Fruit fly (Drosophila melanogaster) whole organism, embryonic: ENCODE results near the gene NELF-B.
A peak's percentile ranks its signal among the peaks of the same experiment; 100 is the strongest.

Experiments used
- Antp ChIP-seq: fragments of 200-800 bp; sonication (Bioruptor generic); optimal IDR thresholded peaks from 3 replicates; lab custom pipeline; 2016; ENCODE audit warnings: missing biosample characterization, missing genetic modification characterization
- CG10959 ChIP-seq: fragments of 200-800 bp; sonication (Bioruptor generic); IDR thresholded peaks from 2 replicates; pipeline ENCODE4 v1.3.6; 2022; ENCODE audit warnings: missing biosample characterization, missing genetic modification characterization
- CG10979 ChIP-seq: fragments of 200-800 bp; sonication (Bioruptor generic); optimal IDR thresholded peaks from 2 replicates; lab custom pipeline; 2018; ENCODE audit warnings: missing biosample characterization, mild to moderate bottlenecking, missing genetic modification characterization, moderate library complexity
- CG12659 ChIP-seq: fragments of 200-800 bp; sonication (Bioruptor generic); optimal IDR thresholded peaks from 3 replicates; lab custom pipeline; 2017; ENCODE audit warnings: mild to moderate bottlenecking, missing biosample characterization, missing genetic modification reagents, missing genetic modification characterization
- CG13296 ChIP-seq: fragments of 200-800 bp; sonication (Bioruptor generic); optimal IDR thresholded peaks from 3 replicates; lab custom pipeline; 2018; ENCODE audit warnings: missing biosample characterization, mild to moderate bottlenecking, missing genetic modification characterization
- CG17385 ChIP-seq: fragments of 200-800 bp; sonication (Bioruptor generic); optimal IDR thresholded peaks from 3 replicates; lab custom pipeline; 2018; ENCODE audit warnings: missing biosample characterization, mild to moderate bottlenecking, missing genetic modification characterization
- CG18619 ChIP-seq: fragments of 200-800 bp; sonication (Bioruptor generic); optimal IDR thresholded peaks from 3 replicates; lab custom pipeline; 2017; ENCODE audit warnings: missing biosample characterization, mild to moderate bottlenecking, missing genetic modification characterization
- CG2116 ChIP-seq: fragments of 200-800 bp; sonication (Bioruptor generic); optimal IDR thresholded peaks from 3 replicates; lab custom pipeline; 2018; ENCODE audit warnings: missing biosample characterization, mild to moderate bottlenecking, missing genetic modification characterization
- CG3163 ChIP-seq: fragments of 200-800 bp; sonication (Bioruptor generic); optimal IDR thresholded peaks from 3 replicates; lab custom pipeline; 2016; ENCODE audit warnings: missing biosample characterization, missing genetic modification characterization
- CG3995 ChIP-seq: fragments of 200-800 bp; sonication (Bioruptor generic); optimal IDR thresholded peaks from 3 replicates; lab custom pipeline; 2016; ENCODE audit warnings: missing biosample characterization, missing genetic modification characterization
- CG6175 ChIP-seq: fragments of 200-800 bp; sonication (Bioruptor generic); IDR thresholded peaks from 3 replicates; pipeline ENCODE4 v1.3.6; 2022; ENCODE audit warnings: missing biosample characterization, missing genetic modification characterization
- CG6765 ChIP-seq: fragments of 200-800 bp; sonication (Bioruptor generic); optimal IDR thresholded peaks from 3 replicates; lab custom pipeline; 2017; ENCODE audit warnings: missing biosample characterization, mild to moderate bottlenecking, missing genetic modification characterization
- CG6791 ChIP-seq: fragments of 200-800 bp; sonication (Bioruptor generic); IDR thresholded peaks from 3 replicates; pipeline ENCODE4 v1.3.6; 2022; ENCODE audit warnings: missing biosample characterization, missing genetic modification characterization; ENCODE audit not compliant: partially characterized antibody
- CG7745 ChIP-seq: fragments of 200-800 bp; sonication (Bioruptor generic); optimal IDR thresholded peaks from 2 replicates; lab custom pipeline; 2018; ENCODE audit warnings: missing biosample characterization, mild to moderate bottlenecking, missing genetic modification characterization, moderate library complexity
- CG7839 ChIP-seq: fragments of 200-800 bp; sonication (Bioruptor generic); optimal IDR thresholded peaks from 3 replicates; lab custom pipeline; 2018; ENCODE audit warnings: missing biosample characterization, mild to moderate bottlenecking, missing genetic modification characterization, moderate library complexity
- CG8478 ChIP-seq: fragments of >200 bp; optimal IDR thresholded peaks from 2 replicates; lab custom pipeline; 2018
- CG8765 ChIP-seq: fragments of 200-800 bp; sonication (Bioruptor generic); IDR thresholded peaks from 2 replicates; pipeline ENCODE4 v1.3.6; 2022; ENCODE audit warnings: missing biosample characterization, missing genetic modification characterization
- CrebB ChIP-seq: fragments of 200-800 bp; sonication (Bioruptor generic); optimal IDR thresholded peaks from 3 replicates; lab custom pipeline; 2018; ENCODE audit warnings: missing biosample characterization, mild to moderate bottlenecking, missing genetic modification characterization
- D ChIP-seq, 2 experiments: fragments of 200-800 bp in 1 of 2; fragments of >200 bp in 1 of 2; sonication (Bioruptor generic) in 1 of 2; optimal IDR thresholded peaks; 2 replicates in 1 of 2; 3 replicates in 1 of 2; lab custom pipeline; 2017; ENCODE audit warnings: mild to moderate bottlenecking in 1 of 2, missing biosample characterization in 1 of 2, missing genetic modification characterization in 1 of 2, missing genetic modification reagents in 1 of 2
- Dip3 ChIP-seq: fragments of 200-800 bp; sonication (Bioruptor generic); optimal IDR thresholded peaks from 3 replicates; lab custom pipeline; 2016; ENCODE audit warnings: missing biosample characterization, missing genetic modification characterization
- ERR ChIP-seq: fragments of 200-800 bp; sonication (Bioruptor generic); optimal IDR thresholded peaks from 2 replicates; lab custom pipeline; 2016; ENCODE audit warnings: missing biosample characterization, missing genetic modification characterization
- Ets65A ChIP-seq: fragments of 200-800 bp; sonication (Bioruptor generic); peaks from one replicate; lab custom pipeline; 2016; ENCODE audit warnings: missing biosample characterization, missing genetic modification characterization
- Ets97D ChIP-seq: fragments of 200-800 bp; sonication (Bioruptor generic); optimal IDR thresholded peaks from 3 replicates; lab custom pipeline; 2016; ENCODE audit warnings: missing biosample characterization, missing genetic modification characterization
- Gug ChIP-seq: fragments of 200-800 bp; sonication (Bioruptor generic); IDR thresholded peaks from 4 replicates; pipeline ENCODE4 v1.3.6; 2022; ENCODE audit warnings: missing biosample characterization, missing genetic modification characterization
- Kr ChIP-seq: fragments of 200-800 bp; sonication (Bioruptor generic); optimal IDR thresholded peaks from 2 replicates; lab custom pipeline; 2017; ENCODE audit warnings: missing biosample characterization, mild to moderate bottlenecking, missing genetic modification characterization
- Lim3 ChIP-seq: fragments of 200-800 bp; sonication (Bioruptor generic); IDR thresholded peaks from 2 replicates; pipeline ENCODE4 v1.3.6; 2022; ENCODE audit warnings: missing biosample characterization, missing genetic modification characterization
- Nf-YC ChIP-seq: fragments of 200-800 bp; optimal IDR thresholded peaks from 3 replicates; lab custom pipeline; 2019; ENCODE audit warnings: missing biosample characterization, mild to moderate bottlenecking, missing genetic modification characterization, moderate library complexity
- Poxn ChIP-seq: fragments of 200-800 bp; sonication (Bioruptor generic); IDR thresholded peaks from 2 replicates; pipeline ENCODE4 v1.3.6; 2022; ENCODE audit warnings: missing biosample characterization, missing genetic modification characterization
- Side ChIP-seq: fragments of 200-800 bp; sonication (Bioruptor generic); optimal IDR thresholded peaks from 2 replicates; lab custom pipeline; 2016; ENCODE audit warnings: missing biosample characterization, missing genetic modification characterization
- Vsx1 ChIP-seq: fragments of 200-800 bp; sonication (Bioruptor generic); optimal IDR thresholded peaks from 2 replicates; lab custom pipeline; 2017; ENCODE audit warnings: missing biosample characterization, mild to moderate bottlenecking, missing genetic modification characterization, missing genetic modification reagents
- aop ChIP-seq: fragments of 200-800 bp; sonication (Bioruptor generic); IDR thresholded peaks from 2 replicates; pipeline ENCODE4 v1.3.6; 2022; ENCODE audit warnings: missing biosample characterization, missing genetic modification characterization
- bbx ChIP-seq: fragments of 200-800 bp; sonication (Bioruptor generic); IDR thresholded peaks from 2 replicates; pipeline ENCODE4 v1.3.6; 2022; ENCODE audit warnings: missing biosample characterization, missing genetic modification characterization; ENCODE audit not compliant: partially characterized antibody
- dan ChIP-seq: fragments of 200-800 bp; sonication (Bioruptor generic); IDR thresholded peaks from 2 replicates; pipeline ENCODE4 v1.3.6; 2022; ENCODE audit warnings: missing biosample characterization, missing genetic modification characterization
- dmrt99B ChIP-seq: fragments of 200-800 bp; sonication (Bioruptor generic); optimal IDR thresholded peaks from 2 replicates; lab custom pipeline; 2018; ENCODE audit warnings: missing biosample characterization, mild to moderate bottlenecking, missing genetic modification characterization, moderate library complexity
- fd64A ChIP-seq: fragments of 200-800 bp; sonication (Bioruptor generic); optimal IDR thresholded peaks from 3 replicates; lab custom pipeline; 2018; ENCODE audit warnings: missing biosample characterization, mild to moderate bottlenecking, missing genetic modification characterization
- ham ChIP-seq: fragments of 200-800 bp; sonication (Bioruptor generic); IDR thresholded peaks from 2 replicates; pipeline ENCODE4 v1.3.6; 2022; ENCODE audit warnings: missing biosample characterization, missing genetic modification characterization
- hb ChIP-seq: fragments of 200-800 bp; sonication (Bioruptor generic); IDR thresholded peaks from 3 replicates; pipeline ENCODE4 v1.3.6; 2022; ENCODE audit warnings: missing biosample characterization, missing genetic modification characterization; ENCODE audit not compliant: partially characterized antibody
- ken ChIP-seq: fragments of 200-800 bp; sonication (Bioruptor generic); IDR thresholded peaks from 3 replicates; pipeline ENCODE4 v1.3.6; 2022; ENCODE audit warnings: missing biosample characterization, missing genetic modification characterization
- knrl ChIP-seq: fragments of 200-800 bp; sonication (Bioruptor generic); IDR thresholded peaks from 3 replicates; pipeline ENCODE4 v1.3.6; 2022; ENCODE audit warnings: missing biosample characterization, missing genetic modification characterization; ENCODE audit not compliant: partially characterized antibody
- oc ChIP-seq: fragments of 200-800 bp; sonication (Bioruptor generic); optimal IDR thresholded peaks from 2 replicates; lab custom pipeline; 2018; ENCODE audit warnings: missing biosample characterization, mild to moderate bottlenecking, missing genetic modification characterization, moderate library complexity
- phol ChIP-seq: fragments of 200-800 bp; sonication (Bioruptor generic); optimal IDR thresholded peaks from 3 replicates; lab custom pipeline; 2018; ENCODE audit warnings: missing biosample characterization, mild to moderate bottlenecking, missing genetic modification characterization, moderate library complexity
- sd ChIP-seq: fragments of 200-800 bp; sonication (Bioruptor generic); optimal IDR thresholded peaks from 3 replicates; lab custom pipeline; 2018; ENCODE audit warnings: missing biosample characterization, mild to moderate bottlenecking, missing genetic modification characterization, moderate library complexity
- so ChIP-seq: fragments of 200-800 bp; sonication (Bioruptor generic); IDR thresholded peaks from 3 replicates; pipeline ENCODE4 v1.3.6; 2022; ENCODE audit warnings: missing biosample characterization, missing genetic modification characterization
- stwl ChIP-seq: fragments of 200-800 bp; sonication (Bioruptor generic); optimal IDR thresholded peaks from 3 replicates; lab custom pipeline; 2018; ENCODE audit warnings: missing biosample characterization, mild to moderate bottlenecking, missing genetic modification characterization, moderate library complexity
- tap ChIP-seq: fragments of 200-800 bp; optimal IDR thresholded peaks from 3 replicates; lab custom pipeline; 2019; ENCODE audit warnings: missing biosample characterization, mild to moderate bottlenecking, missing genetic modification characterization, moderate library complexity
- toy ChIP-seq: fragments of 200-800 bp; sonication (Bioruptor generic); IDR thresholded peaks from 2 replicates; pipeline ENCODE4 v1.3.6; 2022; ENCODE audit warnings: missing biosample characterization, missing genetic modification characterization
- ttk ChIP-seq: fragments of 200-800 bp; sonication (Bioruptor generic); IDR thresholded peaks from 2 replicates; pipeline ENCODE4 v2.1.2; 2022; ENCODE audit warnings: missing biosample characterization, missing genetic modification characterization
- unc-4 ChIP-seq: fragments of 200-800 bp; sonication (Bioruptor generic); IDR thresholded peaks from 2 replicates; pipeline ENCODE4 v1.3.6; 2022; ENCODE audit warnings: missing biosample characterization, missing genetic modification characterization; ENCODE audit not compliant: partially characterized antibody

Gene NELF-B

DNA sequence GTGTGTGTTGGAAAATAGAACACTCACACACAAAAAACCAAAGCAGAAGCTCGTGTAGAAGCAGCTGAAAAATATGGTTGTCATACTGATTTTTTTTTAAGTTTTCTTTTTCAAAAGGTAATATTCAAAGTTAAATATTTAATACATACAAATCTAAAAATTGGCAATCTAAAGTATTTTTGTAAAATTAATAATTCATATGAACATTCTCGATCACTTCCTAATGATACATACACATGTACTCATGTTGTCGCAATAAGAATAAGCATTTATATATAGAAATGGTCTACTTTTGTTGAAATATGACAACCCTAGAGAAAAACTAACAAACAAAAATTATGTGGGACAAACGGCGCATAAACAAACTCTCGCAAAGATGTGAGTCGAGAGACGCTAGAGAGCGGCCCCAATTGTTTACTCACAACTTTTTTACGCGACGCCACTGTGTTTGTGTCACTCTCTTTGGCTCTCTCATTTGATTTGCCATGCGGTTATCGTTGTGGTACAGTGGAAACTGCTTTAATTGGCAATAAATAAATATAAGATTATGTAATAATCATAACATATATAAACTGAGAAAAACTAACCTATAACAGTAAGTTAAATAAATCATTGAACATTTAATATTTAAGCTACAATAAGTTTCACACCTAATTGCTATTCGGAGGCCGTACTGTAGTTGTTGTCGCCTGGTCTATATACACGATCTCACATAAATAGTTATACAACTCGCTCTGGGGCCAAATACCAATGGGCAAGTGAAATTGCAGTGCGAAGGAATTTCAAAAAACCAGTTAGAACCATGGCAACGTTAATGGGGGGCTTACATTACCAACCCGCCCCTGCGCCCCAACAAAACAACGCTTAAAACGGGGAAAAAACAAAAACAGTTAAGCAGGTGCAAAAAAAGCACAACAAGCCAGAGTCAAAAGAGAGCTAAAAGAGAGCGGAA is 21.5 kb downstream of the NELF-B start (continued):
- no peak; the same call in 2 of the 3 replicates for TF ChIP-seq knrl (GFP tag; lab: Robert Waterston, UW)
- peak; percentile 34 for TF ChIP-seq stwl (tag; lab: Kevin White, UChicago)
- peak; percentile 72 for TF ChIP-seq Antp (GFP tag; lab: Kevin White, UChicago)
- peak; percentile 94 for TF ChIP-seq Nf-YC (tag; lab: Kevin White, UChicago)
- peak; percentile 99 for TF ChIP-seq tap (tag; lab: Kevin White, UChicago)
- TF ChIP-seq ttk = peak; percentile 98
- no peak for TF ChIP-seq CG8478 (lab: Kevin White, UChicago)
- peak; percentile 18 for TF ChIP-seq ERR
- peak; percentile 82 for TF ChIP-seq Dip3 (GFP tag; lab: Kevin White, UChicago)
- TF ChIP-seq CG10959 (GFP tag; lab: Robert Waterston, UW) = peak; percentile 91
- no peak for TF ChIP-seq Kr (GFP tag; lab: Kevin White, UChicago)
- TF ChIP-seq CG17385 (GFP tag; lab: Kevin White, UChicago) = peak; percentile 98
- TF ChIP-seq CG10979 (tag; lab: Kevin White, UChicago) = peak; percentile 96
- peak; percentile 99 for TF ChIP-seq CG7839 (tag; lab: Kevin White, UChicago)
- no peak for TF ChIP-seq unc-4
- peak; percentile 96 for TF ChIP-seq phol (tag; lab: Kevin White, UChicago)
- TF ChIP-seq hb (GFP tag; lab: Robert Waterston, UW) = no peak
- TF ChIP-seq D (optimal IDR thresholded peaks at IDR 0.05; lab: Kevin White, UChicago) = no peak
- TF ChIP-seq D (GFP tag; optimal IDR thresholded peaks at IDR 0.05; lab: Kevin White, UChicago) = peak; percentile 93
- peak; percentile 96 for TF ChIP-seq CG6175
- peak; percentile 94 for TF ChIP-seq Poxn
- peak; percentile 1 for TF ChIP-seq Side (GFP tag; lab: Kevin White, UChicago)
- peak; percentile 99 for TF ChIP-seq CG12659
- TF ChIP-seq CrebB (tag; lab: Kevin White, UChicago) = peak; percentile 98
- TF ChIP-seq toy (GFP tag; lab: Robert Waterston, UW) = peak; percentile 98
- TF ChIP-seq ham = peak; percentile 91
- peak; percentile 95 for TF ChIP-seq fd64A (GFP tag; lab: Kevin White, UChicago)
- TF ChIP-seq Ets97D (GFP tag; lab: Kevin White, UChicago) = peak; percentile 60
- peak; percentile 94 for TF ChIP-seq sd
- peak; percentile 98 for TF ChIP-seq oc (tag; lab: Kevin White, UChicago)
- TF ChIP-seq bbx (GFP tag; lab: Robert Waterston, UW) = no peak
- TF ChIP-seq Lim3 (GFP tag; lab: Robert Waterston, UW) = peak; percentile 95
- TF ChIP-seq CG7745 (tag; lab: Kevin White, UChicago) = peak; percentile 64
- TF ChIP-seq CG3163 (GFP tag; lab: Kevin White, UChicago) = peak; percentile 90
- TF ChIP-seq dmrt99B = peak; percentile 99
- peak; percentile 87 for TF ChIP-seq Vsx1 (GFP tag; lab: Kevin White, UChicago)
- TF ChIP-seq CG3995 (GFP tag; lab: Kevin White, UChicago) = peak; percentile 77
- TF ChIP-seq CG6791 (GFP tag; lab: Robert Waterston, UW) = no peak
- peak; percentile 96 for TF ChIP-seq CG18619
- TF ChIP-seq Ets65A (GFP tag; lab: Kevin White, UChicago) = peak; percentile 98
- TF ChIP-seq CG13296 (GFP tag; lab: Kevin White, UChicago) = peak; percentile 99
- TF ChIP-seq CG8765 (GFP tag; lab: Robert Waterston, UW) = peak; percentile 93
- TF ChIP-seq CG6765 (GFP tag; lab: Kevin White, UChicago) = peak; percentile 97
- TF ChIP-seq ken = peak; percentile 97
- TF ChIP-seq aop (GFP tag; lab: Robert Waterston, UW) = peak; percentile 90
- TF ChIP-seq CG2116 = peak; percentile 73
- TF ChIP-seq so (GFP tag; lab: Robert Waterston, UW) = peak; percentile 97
- TF ChIP-seq Gug (GFP tag; lab: Robert Waterston, UW) = peak; percentile 94
- peak; percentile 84 for TF ChIP-seq dan (GFP tag; lab: Robert Waterston, UW)
